Worm (Caenorhabditis elegans) whole organism, L4 larva: Measurements from ENCODE around the gene C10A4.2.
"Not testable (repeated sequence)": the region's sequence is repeated elsewhere in the genome, so short reads cannot be mapped to it uniquely, and the experiment has no call there.

Experiments used
- F26F4.8 ChIP-seq: fragments of 200-800 bp; sonication (Bioruptor generic); conservative IDR thresholded peaks from 2 replicates; pipeline ENCODE4 v1.3.6; 2022; ENCODE audit warnings: missing genetic modification characterization, missing compliant biosample characterization
- F44E2.7 ChIP-seq: fragments of 200-800 bp; sonication (Bioruptor generic); IDR thresholded peaks from 2 replicates; pipeline ENCODE4 v2.1.2; 2022; ENCODE audit warnings: missing genetic modification characterization, missing compliant biosample characterization
- F49E8.2 ChIP-seq: sonication (generic microtip); optimal IDR thresholded peaks from 2 replicates; lab custom pipeline; 2016; ENCODE audit warnings: missing compliant biosample characterization, mild to moderate bottlenecking, missing genetic modification characterization, borderline replicate concordance
- Y48G9A.11 ChIP-seq: fragments of 200-800 bp; sonication (Bioruptor generic); IDR thresholded peaks from 2 replicates; pipeline ENCODE4 v1.3.6; 2022; ENCODE audit warnings: missing genetic modification reagents, missing genetic modification characterization, missing compliant biosample characterization
- aha-1 ChIP-seq: fragments of 150-350 bp; peaks from one replicate; lab custom pipeline; 2014; ENCODE audit warnings: missing biosample characterization, missing genetic modification characterization
- ceh-44 ChIP-seq: fragments of 200-800 bp; sonication (Bioruptor generic); IDR thresholded peaks from 2 replicates; pipeline ENCODE4 v1.3.6; 2022; ENCODE audit warnings: missing genetic modification reagents, missing genetic modification characterization, missing compliant biosample characterization
- ces-1 ChIP-seq: fragments of 150-350 bp; sonication (generic microtip); optimal IDR thresholded peaks from 4 replicates; lab custom pipeline; 2014; ENCODE audit warnings: missing biosample characterization, missing genetic modification reagents, missing genetic modification characterization
- daf-16 ChIP-seq, 3 experiments: sonication (generic microtip); optimal IDR thresholded peaks; 2 replicates each; lab custom pipeline; 2016 to 2017; ENCODE audit warnings: missing genetic modification characterization in 3 of 3, missing genetic modification reagents in 3 of 3, mild to moderate bottlenecking in 2 of 3, missing compliant biosample characterization in 2 of 3, missing biosample characterization in 1 of 3, moderate library complexity in 1 of 3
- daf-19 ChIP-seq: fragments of 200-800 bp; sonication (Bioruptor generic); conservative IDR thresholded peaks from 2 replicates; pipeline ENCODE4 v1.3.6; 2022; ENCODE audit warnings: missing genetic modification characterization, missing compliant biosample characterization
- dve-1 ChIP-seq: sonication (generic microtip); optimal IDR thresholded peaks from 2 replicates; lab custom pipeline; 2017; ENCODE audit warnings: antibody characterized with exemption, mild to moderate bottlenecking, missing genetic modification characterization, missing compliant biosample characterization; ENCODE audit not compliant: insufficient read depth
- fkh-10 ChIP-seq: fragments of 150-350 bp; optimal IDR thresholded peaks from 2 replicates; lab custom pipeline; 2014; ENCODE audit warnings: missing biosample characterization, missing genetic modification reagents, missing genetic modification characterization
- hlh-11 ChIP-seq: fragments of 200-800 bp; sonication (Bioruptor generic); optimal IDR thresholded peaks from 2 replicates; lab custom pipeline; 2018; ENCODE audit warnings: mild to moderate bottlenecking, missing genetic modification characterization, missing compliant biosample characterization
- hlh-30 ChIP-seq: sonication (generic microtip); optimal IDR thresholded peaks from 2 replicates; lab custom pipeline; 2017; ENCODE audit warnings: antibody characterized with exemption, mild to moderate bottlenecking, missing genetic modification characterization, missing compliant biosample characterization; ENCODE audit not compliant: insufficient read depth
- lin-38 ChIP-seq: fragments of 200-800 bp; sonication (Bioruptor generic); IDR thresholded peaks from 2 replicates; pipeline ENCODE4 v1.3.6; 2022; ENCODE audit warnings: missing genetic modification reagents, missing genetic modification characterization, missing compliant biosample characterization
- lin-39 ChIP-seq: fragments of 150-350 bp; optimal IDR thresholded peaks from 2 replicates; lab custom pipeline; 2014; ENCODE audit warnings: missing biosample characterization, missing genetic modification reagents, missing genetic modification characterization
- lsy-2 ChIP-seq, 2 experiments: fragments of 150-350 bp in 1 of 2; sonication (generic microtip) in 1 of 2; optimal IDR thresholded peaks; 2 replicates each; lab custom pipeline; 2014 to 2017; ENCODE audit warnings: missing biosample characterization in 2 of 2, missing genetic modification characterization in 2 of 2
- mdl-1 ChIP-seq, 2 experiments: fragments of 150-350 bp in 1 of 2; sonication (generic microtip) in 1 of 2; optimal IDR thresholded peaks; 2 replicates each; lab custom pipeline; 2014 to 2017; ENCODE audit warnings: missing biosample characterization in 2 of 2, missing genetic modification characterization in 2 of 2
- mep-1 ChIP-seq: fragments of 150-350 bp; sonication (generic microtip); optimal IDR thresholded peaks from 3 replicates; lab custom pipeline; 2014; ENCODE audit warnings: missing biosample characterization, missing genetic modification characterization
- mes-2 ChIP-seq: sonication (generic microtip); optimal IDR thresholded peaks from 2 replicates; lab custom pipeline; 2016; ENCODE audit warnings: missing genotype, mild to moderate bottlenecking, missing genetic modification characterization, missing compliant biosample characterization; ENCODE audit not compliant: poor library complexity, severe bottlenecking
- mxl-3 ChIP-seq: fragments of 200-800 bp; sonication (Bioruptor generic); optimal IDR thresholded peaks from 2 replicates; lab custom pipeline; 2018; ENCODE audit warnings: mild to moderate bottlenecking, missing genetic modification characterization, missing compliant biosample characterization
- nhr-11 ChIP-seq: fragments of 150-350 bp; optimal IDR thresholded peaks from 2 replicates; lab custom pipeline; 2014; ENCODE audit warnings: missing biosample characterization, missing genetic modification characterization
- nhr-111 ChIP-seq: fragments of 200-800 bp; sonication (Bioruptor generic); optimal IDR thresholded peaks from 2 replicates; lab custom pipeline; 2018; ENCODE audit warnings: mild to moderate bottlenecking, missing genetic modification characterization, missing compliant biosample characterization
- nhr-77 ChIP-seq: fragments of 150-350 bp; optimal IDR thresholded peaks from 2 replicates; lab custom pipeline; 2014; ENCODE audit warnings: missing biosample characterization, missing genetic modification characterization
- php-3 ChIP-seq: fragments of 200-800 bp; sonication (Bioruptor generic); IDR thresholded peaks from 2 replicates; pipeline ENCODE4 v1.3.6; 2022; ENCODE audit warnings: missing genetic modification reagents, missing genetic modification characterization, missing compliant biosample characterization
- pqm-1 ChIP-seq: sonication (generic microtip); optimal IDR thresholded peaks from 2 replicates; lab custom pipeline; 2017; ENCODE audit warnings: missing biosample characterization, missing genetic modification characterization
- skn-1 ChIP-seq: fragments of 150-350 bp; optimal IDR thresholded peaks from 2 replicates; lab custom pipeline; 2014; ENCODE audit warnings: missing biosample characterization, missing genetic modification characterization
- spr-1 ChIP-seq: sonication (generic microtip); optimal IDR thresholded peaks from 2 replicates; lab custom pipeline; 2016; ENCODE audit warnings: mild to moderate bottlenecking, missing genetic modification characterization, missing compliant biosample characterization
- tag-97 ChIP-seq: fragments of 200-800 bp; sonication (Bioruptor generic); IDR thresholded peaks from 2 replicates; pipeline ENCODE4 v1.3.6; 2022; ENCODE audit warnings: missing genetic modification characterization, missing compliant biosample characterization
- unc-62 ChIP-seq, 3 experiments: fragments of 150-350 bp in 1 of 3; sonication (generic microtip); optimal IDR thresholded peaks in 2 of 3; peaks in 1 of 3; 1 replicate in 1 of 3; 2 replicates in 2 of 3; lab custom pipeline; 2014 to 2017; ENCODE audit warnings: missing biosample characterization in 3 of 3, missing genetic modification characterization in 3 of 3, missing genetic modification reagents in 3 of 3, missing genotype in 1 of 3
- zip-2 ChIP-seq: fragments of 150-350 bp; optimal IDR thresholded peaks from 2 replicates; lab custom pipeline; 2014; ENCODE audit warnings: missing biosample characterization, missing genetic modification characterization
- ztf-11 ChIP-seq: fragments of 150-350 bp; optimal IDR thresholded peaks from 2 replicates; lab custom pipeline; 2014; ENCODE audit warnings: missing biosample characterization, missing genetic modification characterization
- ztf-7 ChIP-seq: fragments of 150-350 bp; optimal IDR thresholded peaks from 2 replicates; lab custom pipeline; 2014; ENCODE audit warnings: missing biosample characterization, missing genetic modification characterization

The C10A4.2 gene

DNA sequence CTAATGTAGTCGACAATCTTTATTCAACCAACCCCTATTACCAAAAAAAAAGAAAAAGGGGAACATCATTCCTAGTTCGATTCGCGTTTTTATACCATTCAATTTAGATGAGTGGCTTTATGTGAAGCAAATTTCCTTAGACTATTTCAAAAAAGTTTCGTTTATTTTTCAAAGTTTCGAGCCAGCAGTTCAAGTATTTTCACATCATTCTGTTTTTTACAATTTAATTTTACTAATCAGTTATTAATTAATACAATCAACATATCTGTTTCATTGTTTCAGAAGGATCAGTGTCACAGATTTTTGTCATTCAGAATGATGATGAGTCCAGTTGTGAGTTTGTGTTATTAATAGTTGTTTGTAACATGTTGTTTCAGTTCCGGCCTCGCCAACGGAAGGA lies at the start of gene C10A4.2:
Gene C10A4.2, plus strand, starts transcription at position 301 of the 400 bp plus-strand sequence.
- TF ChIP-seq lsy-2 (tag; optimal IDR thresholded peaks at IDR 0.05; lab: Kevin White, UChicago) = no peak
- TF ChIP-seq lin-39 (tag; lab: Kevin White, UChicago) = no peak
- no peak for TF ChIP-seq daf-16 (GFP tag; optimal IDR thresholded peaks at IDR 0.05; lab: Kevin White, UChicago)
- TF ChIP-seq daf-16 (tag; optimal IDR thresholded peaks at IDR 0.05; lab: Kevin White, UChicago) = no peak
- TF ChIP-seq dve-1 = no peak
- no peak for TF ChIP-seq fkh-10 (GFP tag; lab: Kevin White, UChicago)
- no peak for TF ChIP-seq nhr-77
- TF ChIP-seq skn-1 = no peak
- no peak for TF ChIP-seq F49E8.2 (tag; lab: Kevin White, UChicago)
- TF ChIP-seq php-3 (GFP tag; lab: Robert Waterston, UW) = no peak
- no peak for TF ChIP-seq Y48G9A.11 (GFP tag; lab: Robert Waterston, UW)
- no peak for TF ChIP-seq lin-38 (GFP tag; lab: Robert Waterston, UW)
- no peak for TF ChIP-seq aha-1
- TF ChIP-seq spr-1 (tag; lab: Kevin White, UChicago) = no peak
- no peak for TF ChIP-seq ztf-7
- no peak for TF ChIP-seq mdl-1 (tag; optimal IDR thresholded peaks at IDR 0.05; lab: Kevin White, UChicago)
- no peak for TF ChIP-seq mxl-3 (GFP tag; lab: Kevin White, UChicago)
- no peak for TF ChIP-seq pqm-1 (tag; lab: Kevin White, UChicago)
- TF ChIP-seq F26F4.8 = no peak

DNA sequence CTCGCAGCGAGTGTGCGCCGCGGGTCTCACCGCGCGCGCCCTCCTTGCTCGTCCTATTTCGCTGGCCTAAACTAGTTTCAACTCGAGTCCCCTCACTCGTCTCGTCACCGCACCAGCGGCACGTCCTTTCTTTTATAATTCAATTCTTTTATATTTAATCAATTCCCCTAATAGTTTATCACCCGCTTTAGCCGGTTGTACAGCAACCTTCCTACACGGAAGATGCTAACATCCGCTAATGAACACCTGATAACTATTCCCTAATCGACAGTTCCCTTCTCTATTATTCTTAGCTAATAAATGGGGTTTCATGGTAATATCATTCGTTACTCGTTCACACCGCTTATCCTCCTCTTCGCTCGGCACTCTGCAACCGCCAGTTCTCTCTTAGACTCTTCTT lies 44.8 kb upstream of the C10A4.2 start, which contains the start of gene C56G3.2:
Gene C56G3.2, plus strand, starts transcription at position 301 of the 400 bp plus-strand sequence.
- not testable (repeated sequence) for TF ChIP-seq tag-97 (GFP tag; lab: Robert Waterston, UW); daf-19 (GFP tag; lab: Robert Waterston, UW); hlh-30 (tag; lab: Kevin White, UChicago)

DNA sequence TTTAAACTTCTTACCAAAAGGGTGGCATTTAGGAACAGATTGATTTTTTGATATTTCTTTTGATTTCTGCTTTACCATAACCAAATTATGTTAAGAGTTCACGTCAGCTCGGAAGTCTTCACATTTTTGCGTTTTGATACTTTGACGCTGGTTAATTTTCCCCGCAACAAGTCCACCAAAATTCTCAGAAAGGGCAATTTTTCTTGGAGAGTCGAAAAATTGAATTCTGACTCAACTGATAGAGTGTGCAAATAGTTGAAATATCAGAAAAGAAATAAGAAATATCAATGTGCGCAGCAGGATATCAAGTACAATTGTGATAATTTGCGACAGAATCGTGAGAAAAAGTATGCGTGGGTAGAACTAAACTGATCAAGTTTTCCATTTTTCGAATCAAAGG lies 40.3 kb upstream of the C10A4.2 start:
- TF ChIP-seq nhr-11 (tag; lab: Kevin White, UChicago) (no peak), zip-2 (tag; lab: Kevin White, UChicago) (no peak), F49E8.2 (tag; lab: Kevin White, UChicago) (no peak), mxl-3 (GFP tag; lab: Kevin White, UChicago) (no peak)

DNA sequence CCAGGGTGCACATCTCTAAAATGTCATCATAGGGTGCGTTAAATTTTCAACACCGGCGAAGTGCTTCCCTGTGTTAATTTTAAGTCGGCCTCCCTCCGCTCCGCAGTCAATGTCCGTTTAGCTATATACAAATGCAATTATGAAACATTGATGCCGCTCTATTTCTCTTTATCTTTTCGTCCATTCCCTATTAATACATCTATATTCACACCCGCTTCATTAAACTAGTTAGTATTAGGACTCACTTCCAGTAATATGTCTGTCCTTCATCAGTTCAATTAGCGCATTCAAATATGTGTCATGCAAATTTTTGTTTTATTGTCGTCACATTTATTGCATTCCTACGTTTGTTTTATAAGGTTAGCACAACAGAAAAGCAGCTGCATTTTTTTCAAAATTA lies 38.1 kb upstream of the C10A4.2 start:
- TF ChIP-seq F44E2.7 (no peak), lsy-2 (tag; optimal IDR thresholded peaks at IDR 0.05; lab: Kevin White, UChicago) (no peak), ces-1 (no peak), lin-38 (GFP tag; lab: Robert Waterston, UW) (no peak), ztf-11 (tag; lab: Kevin White, UChicago) (no peak), nhr-77 (no peak), ceh-44 (GFP tag; lab: Robert Waterston, UW) (no peak), mep-1 (no peak), hlh-11 (tag; lab: Kevin White, UChicago) (no peak), mes-2 (tag; lab: Kevin White, UChicago) (no peak), nhr-111 (GFP tag; lab: Kevin White, UChicago) (no peak), unc-62 (GFP tag; optimal IDR thresholded peaks at IDR 0.05 in 1 of 2; lab: Kevin White, UChicago) (no peak), unc-62 (tag; optimal IDR thresholded peaks at IDR 0.05; lab: Kevin White, UChicago) (no peak)

DNA sequence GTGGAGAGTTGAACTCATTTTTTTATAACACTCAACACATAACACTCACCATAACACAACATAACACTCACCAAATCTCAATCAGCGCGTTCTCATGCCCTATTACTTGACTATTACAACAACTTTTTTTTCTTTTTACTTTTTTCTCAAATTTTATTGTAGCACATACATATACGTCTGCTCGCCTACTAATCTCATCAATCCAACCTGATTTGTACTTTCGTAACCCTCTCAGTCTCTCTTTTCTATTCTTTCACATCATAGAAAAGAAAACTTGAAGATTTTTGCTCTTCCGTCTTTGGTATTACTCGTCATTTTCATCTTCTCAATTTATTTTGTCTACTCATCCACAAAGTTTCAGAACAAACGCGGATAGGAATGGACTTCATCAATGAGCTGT lies 33.1 kb upstream of the C10A4.2 start, which contains the start of gene npr-8:
Gene npr-8, plus strand, starts transcription at position 362 of the 400 bp plus-strand sequence.
- TF ChIP-seq tag-97 (GFP tag; lab: Robert Waterston, UW) = no peak
- TF ChIP-seq ces-1 = peak; percentile 53
- TF ChIP-seq, all 104 proteins: peak for 1
